Worm (Caenorhabditis elegans): Measurements from ENCODE around the gene K04C2.2.

DNA sequence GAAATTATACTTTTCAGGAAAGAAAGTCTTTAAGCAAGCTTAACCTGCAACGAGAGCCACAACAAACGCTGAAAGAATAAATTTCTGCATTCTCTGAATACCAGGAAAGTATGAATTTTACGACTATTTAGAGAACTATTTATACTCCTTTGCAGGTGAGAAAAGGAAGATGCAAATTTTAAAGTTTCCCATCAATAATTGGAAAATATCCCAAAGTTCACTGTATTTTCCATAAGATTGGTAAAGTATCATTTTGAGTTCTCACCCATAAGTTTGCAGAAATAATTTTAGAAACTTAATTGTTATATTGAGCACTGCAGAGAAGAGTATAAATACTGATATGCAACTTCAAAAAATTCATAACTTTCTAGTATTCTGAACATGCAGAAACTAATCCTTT is 30.1 kb upstream of the K04C2.2 start, which contains the start of gene clec-158:
- TF ChIP-seq elt-3 (tag; optimal IDR thresholded peaks at IDR 0.05): no peak
- no peak for TF ChIP-seq mbf-1 (tag; optimal IDR thresholded peaks at IDR 0.05)
- TF ChIP-seq ztf-11 (tag; optimal IDR thresholded peaks at IDR 0.05): no peak
- TF ChIP-seq nhr-6 (tag; optimal IDR thresholded peaks at IDR 0.05): no peak
- TF ChIP-seq fos-1 (tag; optimal IDR thresholded peaks at IDR 0.05): no peak
- TF ChIP-seq egl-27 (tag; optimal IDR thresholded peaks at IDR 0.05): no peak
- TF ChIP-seq unc-39 (tag; optimal IDR thresholded peaks at IDR 0.05): no peak
- no peak for TF ChIP-seq ama-1 (optimal IDR thresholded peaks at IDR 0.05)
- TF ChIP-seq aly-2 (tag; optimal IDR thresholded peaks at IDR 0.05): no peak
- TF ChIP-seq mdl-1 (tag; optimal IDR thresholded peaks at IDR 0.05): no peak
- TF ChIP-seq lin-13 (GFP tag; optimal IDR thresholded peaks at IDR 0.05): no peak

All from whole organism, L2 larva.